Worm (Caenorhabditis elegans): ENCODE measurements around the gene C04G6.13.

- TF ChIP-seq lsy-2 (tag; optimal IDR thresholded peaks at IDR 0.05) (no peak), blmp-1 (tag; optimal IDR thresholded peaks at IDR 0.05) (no peak), elt-1 (tag; optimal IDR thresholded peaks at IDR 0.05; ENCODE audit: borderline replicate concordance, insufficient read depth) (no peak), nhr-12 (tag; optimal IDR thresholded peaks at IDR 0.05) (no peak), lin-13 (tag; optimal IDR thresholded peaks at IDR 0.05) (no peak), unc-62 (GFP tag; optimal IDR thresholded peaks at IDR 0.05) (no peak), ceh-39 (tag; optimal IDR thresholded peaks at IDR 0.05) (no peak)
These were observed 8.6 kb upstream of the C04G6.13 start, which contains the start of gene txt-9 for ce11 chrII:5085450-5085849.

Data from whole organism, mixed stage, embryonic.